Fruit fly (Drosophila melanogaster) whole organism, embryonic: ENCODE measurements around the gene CG45073.

Experiments used
- Adf1 ChIP-seq: fragments of 200-800 bp; sonication (Bioruptor generic); IDR thresholded peaks from 2 replicates; pipeline ENCODE4 v1.3.6; 2022; ENCODE audit warnings: missing biosample characterization, missing genetic modification characterization
- Atf-2 ChIP-seq: fragments of 200-800 bp; sonication (Bioruptor generic); optimal IDR thresholded peaks from 2 replicates; lab custom pipeline; 2016; ENCODE audit warnings: missing biosample characterization, missing genetic modification characterization
- Atf3 ChIP-seq: fragments of 200-800 bp; sonication (Bioruptor generic); optimal IDR thresholded peaks from 3 replicates; lab custom pipeline; 2016; ENCODE audit warnings: missing biosample characterization, missing genetic modification characterization
- Atf6 ChIP-seq: fragments of 200-800 bp; sonication (Bioruptor generic); IDR thresholded peaks from 2 replicates; pipeline ENCODE4 v1.3.6; 2022; ENCODE audit warnings: missing biosample characterization, missing genetic modification characterization
- BtbVII ChIP-seq: fragments of 200-800 bp; sonication (Bioruptor generic); optimal IDR thresholded peaks from 3 replicates; lab custom pipeline; 2017; ENCODE audit warnings: missing biosample characterization, mild to moderate bottlenecking, missing genetic modification characterization
- CG10209 ChIP-seq: fragments of 200-800 bp; sonication (Bioruptor generic); optimal IDR thresholded peaks from 3 replicates; lab custom pipeline; 2017; ENCODE audit warnings: missing biosample characterization, mild to moderate bottlenecking, missing genetic modification characterization, missing genetic modification reagents
- CG10959 ChIP-seq: fragments of 200-800 bp; sonication (Bioruptor generic); IDR thresholded peaks from 2 replicates; pipeline ENCODE4 v1.3.6; 2022; ENCODE audit warnings: missing biosample characterization, missing genetic modification characterization
- CG11504 ChIP-seq: fragments of 200-800 bp; sonication (Bioruptor generic); optimal IDR thresholded peaks from 3 replicates; lab custom pipeline; 2019; ENCODE audit warnings: missing biosample characterization, mild to moderate bottlenecking, missing genetic modification characterization, moderate library complexity
- CG11560 ChIP-seq: fragments of 200-800 bp; sonication (Bioruptor generic); IDR thresholded peaks from 3 replicates; pipeline ENCODE4 v1.3.6; 2022; ENCODE audit warnings: missing biosample characterization, missing genetic modification characterization
- CG12071 ChIP-seq: fragments of 200-800 bp; sonication (Bioruptor generic); optimal IDR thresholded peaks from 3 replicates; lab custom pipeline; 2018; ENCODE audit warnings: missing biosample characterization, mild to moderate bottlenecking, missing genetic modification characterization
- CG12236 ChIP-seq: fragments of 200-800 bp; sonication (Bioruptor generic); optimal IDR thresholded peaks from 2 replicates; lab custom pipeline; 2016; ENCODE audit warnings: missing biosample characterization, missing genetic modification characterization
- CG1233 ChIP-seq: fragments of 200-800 bp; sonication (Bioruptor generic); optimal IDR thresholded peaks from 4 replicates; lab custom pipeline; 2018; ENCODE audit warnings: missing biosample characterization, mild to moderate bottlenecking, missing genetic modification characterization
- CG12391 ChIP-seq: fragments of 200-800 bp; sonication (Bioruptor generic); optimal IDR thresholded peaks from 3 replicates; lab custom pipeline; 2018; ENCODE audit warnings: missing biosample characterization, mild to moderate bottlenecking, missing genetic modification characterization, moderate library complexity
- CG12769 ChIP-seq: fragments of 200-800 bp; sonication (Bioruptor generic); optimal IDR thresholded peaks from 2 replicates; lab custom pipeline; 2019; ENCODE audit warnings: missing biosample characterization, mild to moderate bottlenecking, missing genetic modification characterization, moderate library complexity
- CG12942 ChIP-seq: fragments of 200-800 bp; sonication (Bioruptor generic); optimal IDR thresholded peaks from 3 replicates; lab custom pipeline; 2016; ENCODE audit warnings: missing biosample characterization, missing genetic modification characterization
- CG13287 ChIP-seq: fragments of 200-800 bp; sonication (Bioruptor generic); IDR thresholded peaks from 2 replicates; pipeline ENCODE4 v1.3.6; 2022; ENCODE audit warnings: missing biosample characterization, missing genetic modification characterization; ENCODE audit not compliant: partially characterized antibody
- CG13894 ChIP-seq: fragments of 200-800 bp; sonication (Bioruptor generic); optimal IDR thresholded peaks from 3 replicates; lab custom pipeline; 2018; ENCODE audit warnings: missing biosample characterization, mild to moderate bottlenecking, missing genetic modification characterization, moderate library complexity
- CG17802 ChIP-seq: fragments of 200-800 bp; sonication (Bioruptor generic); optimal IDR thresholded peaks from 2 replicates; lab custom pipeline; 2018; ENCODE audit warnings: missing biosample characterization, mild to moderate bottlenecking, missing genetic modification characterization, moderate library complexity
- CG1792 ChIP-seq: fragments of 200-800 bp; sonication (Bioruptor generic); optimal IDR thresholded peaks from 2 replicates; lab custom pipeline; 2016; ENCODE audit warnings: missing biosample characterization, missing genetic modification characterization
- CG18262 ChIP-seq: fragments of 200-800 bp; optimal IDR thresholded peaks from 3 replicates; lab custom pipeline; 2019; ENCODE audit warnings: missing biosample characterization, mild to moderate bottlenecking, missing genetic modification characterization, moderate library complexity
- CG1832 ChIP-seq: fragments of 200-800 bp; sonication (Bioruptor generic); optimal IDR thresholded peaks from 2 replicates; lab custom pipeline; 2017; ENCODE audit warnings: missing biosample characterization, mild to moderate bottlenecking, missing genetic modification characterization, inconsistent platforms
- CG18476 ChIP-seq: fragments of 200-800 bp; sonication (Bioruptor generic); optimal IDR thresholded peaks from 2 replicates; lab custom pipeline; 2016; ENCODE audit warnings: missing biosample characterization, mild to moderate bottlenecking, missing genetic modification characterization
- CG3065 ChIP-seq: fragments of 200-800 bp; sonication (Bioruptor generic); optimal IDR thresholded peaks from 2 replicates; lab custom pipeline; 2016; ENCODE audit warnings: missing biosample characterization, missing genetic modification characterization
- CG31224 ChIP-seq: fragments of 200-800 bp; sonication (Bioruptor generic); IDR thresholded peaks from 2 replicates; pipeline ENCODE4 v1.3.6; 2022; ENCODE audit warnings: missing biosample characterization, missing genetic modification characterization
- CG3407 ChIP-seq: fragments of 200-800 bp; sonication (Bioruptor generic); optimal IDR thresholded peaks from 2 replicates; lab custom pipeline; 2018; ENCODE audit warnings: missing biosample characterization, mild to moderate bottlenecking, missing genetic modification characterization
- CG7928 ChIP-seq: fragments of 200-800 bp; sonication (Bioruptor generic); optimal IDR thresholded peaks from 2 replicates; lab custom pipeline; 2017; ENCODE audit warnings: missing biosample characterization, mild to moderate bottlenecking, missing genetic modification characterization
- CG9817 ChIP-seq: fragments of 200-800 bp; sonication (Bioruptor generic); optimal IDR thresholded peaks from 2 replicates; lab custom pipeline; 2018; ENCODE audit warnings: missing biosample characterization, mild to moderate bottlenecking, missing genetic modification characterization, moderate library complexity
- Camta ChIP-seq: fragments of 200-800 bp; sonication (Bioruptor generic); optimal IDR thresholded peaks from 2 replicates; lab custom pipeline; 2016; ENCODE audit warnings: missing biosample characterization, missing genetic modification characterization
- D19B ChIP-seq: fragments of 200-800 bp; sonication (Bioruptor generic); optimal IDR thresholded peaks from 2 replicates; lab custom pipeline; 2017; ENCODE audit warnings: missing biosample characterization, mild to moderate bottlenecking, missing genetic modification characterization
- Dfd ChIP-seq, 2 experiments: fragments of >200 bp; optimal IDR thresholded peaks; 2 replicates each; lab custom pipeline; 2017; ENCODE audit warnings: missing biosample characterization in 2 of 2, missing genetic modification characterization in 2 of 2
- HmgD ChIP-seq: fragments of 200-800 bp; sonication (Bioruptor generic); optimal IDR thresholded peaks from 3 replicates; lab custom pipeline; 2016; ENCODE audit warnings: missing biosample characterization, missing genetic modification characterization
- HmgZ ChIP-seq: fragments of 200-800 bp; sonication (Bioruptor generic); optimal IDR thresholded peaks from 2 replicates; lab custom pipeline; 2018; ENCODE audit warnings: missing biosample characterization, mild to moderate bottlenecking, missing genetic modification characterization
- Hmx ChIP-seq: fragments of 200-800 bp; sonication (Bioruptor generic); optimal IDR thresholded peaks from 2 replicates; lab custom pipeline; 2016; ENCODE audit warnings: missing biosample characterization, missing genetic modification characterization
- Hr3 ChIP-seq: fragments of 200-800 bp; sonication (Bioruptor generic); optimal IDR thresholded peaks from 3 replicates; lab custom pipeline; 2016; ENCODE audit warnings: missing biosample characterization, missing genetic modification characterization
- MBD-R2 ChIP-seq: fragments of 200-800 bp; sonication (Bioruptor generic); IDR thresholded peaks from 2 replicates; pipeline ENCODE4 v1.3.6; 2022; ENCODE audit warnings: missing biosample characterization, missing genetic modification characterization
- Mrtf ChIP-seq: fragments of 200-800 bp; sonication (Bioruptor generic); IDR thresholded peaks from 3 replicates; pipeline ENCODE4 v1.3.6; 2022; ENCODE audit warnings: missing biosample characterization, missing genetic modification characterization
- Scr ChIP-seq: fragments of 200-800 bp; sonication (Bioruptor generic); IDR thresholded peaks from 2 replicates; pipeline ENCODE4 v1.3.6; 2022; ENCODE audit warnings: missing biosample characterization, missing genetic modification characterization; ENCODE audit not compliant: partially characterized antibody
- Trl ChIP-seq, 3 experiments: fragments of >200 bp in 2 of 3; fragments of 200-800 bp in 1 of 3; sonication (Bioruptor generic) in 1 of 3; optimal IDR thresholded peaks; 2 replicates in 1 of 3; 3 replicates in 2 of 3; lab custom pipeline; 2016 to 2017; ENCODE audit warnings: missing biosample characterization in 1 of 3, missing genetic modification characterization in 1 of 3
- Xrp1 ChIP-seq: fragments of 200-800 bp; sonication (Bioruptor generic); IDR thresholded peaks from 2 replicates; pipeline ENCODE4 v1.3.6; 2022; ENCODE audit warnings: missing biosample characterization, missing genetic modification characterization
- caup ChIP-seq: fragments of 200-800 bp; sonication (Bioruptor generic); optimal IDR thresholded peaks from 3 replicates; lab custom pipeline; 2017; ENCODE audit warnings: missing biosample characterization, mild to moderate bottlenecking, missing genetic modification characterization, moderate library complexity; ENCODE audit not compliant: severe bottlenecking
- danr ChIP-seq: fragments of 200-800 bp; sonication (Bioruptor generic); IDR thresholded peaks from 2 replicates; pipeline ENCODE4 v1.3.6; 2022; ENCODE audit warnings: missing biosample characterization, missing genetic modification characterization
- gem ChIP-seq: fragments of 200-800 bp; sonication (Bioruptor generic); optimal IDR thresholded peaks from 2 replicates; lab custom pipeline; 2019; ENCODE audit warnings: missing biosample characterization, mild to moderate bottlenecking, missing genetic modification characterization, moderate library complexity
- lilli ChIP-seq: fragments of 200-800 bp; sonication (Bioruptor generic); optimal IDR thresholded peaks from 3 replicates; lab custom pipeline; 2016; ENCODE audit warnings: missing biosample characterization, missing genetic modification characterization
- phol ChIP-seq: fragments of 200-800 bp; sonication (Bioruptor generic); optimal IDR thresholded peaks from 3 replicates; lab custom pipeline; 2018; ENCODE audit warnings: missing biosample characterization, mild to moderate bottlenecking, missing genetic modification characterization, moderate library complexity
- row ChIP-seq: fragments of 200-800 bp; sonication (Bioruptor generic); IDR thresholded peaks from 3 replicates; pipeline ENCODE4 v1.3.6; 2022; ENCODE audit warnings: missing biosample characterization, missing genetic modification characterization
- ttk ChIP-seq: fragments of 200-800 bp; sonication (Bioruptor generic); IDR thresholded peaks from 2 replicates; pipeline ENCODE4 v2.1.2; 2022; ENCODE audit warnings: missing biosample characterization, missing genetic modification characterization
- usp ChIP-seq: fragments of >200 bp; optimal IDR thresholded peaks from 2 replicates; lab custom pipeline; 2017; ENCODE audit warnings: missing biosample characterization, missing genetic modification characterization
- vfl ChIP-seq: fragments of 200-800 bp; sonication (Bioruptor generic); optimal IDR thresholded peaks from 2 replicates; lab custom pipeline; 2016; ENCODE audit warnings: missing biosample characterization, missing genetic modification characterization
- wek ChIP-seq: fragments of 200-800 bp; sonication (Bioruptor generic); optimal IDR thresholded peaks from 3 replicates; lab custom pipeline; 2018; ENCODE audit warnings: missing biosample characterization, mild to moderate bottlenecking, missing genetic modification characterization, moderate library complexity
- wor ChIP-seq: fragments of 200-800 bp; sonication (Bioruptor generic); IDR thresholded peaks from 2 replicates; pipeline ENCODE4 v1.3.6; 2022; ENCODE audit warnings: missing biosample characterization, missing genetic modification characterization

The CG45073 gene

dm6 chr3R:30084137-30084536 is 40.4 kb downstream of the CG45073 start:
- TF ChIP-seq CG11504 (tag; lab: Kevin White, UChicago) (peak; percentile 9), HmgZ (no peak), CG10959 (GFP tag; lab: Robert Waterston, UW) (no peak), gem (tag; lab: Kevin White, UChicago) (peak; percentile 4)

- no peak for TF ChIP-seq CG10209 (GFP tag; lab: Kevin White, UChicago)
- no peak for TF ChIP-seq wek
- no peak for TF ChIP-seq D19B (GFP tag; lab: Kevin White, UChicago)
- TF ChIP-seq HmgD, result no peak
- TF ChIP-seq caup (GFP tag; lab: Kevin White, UChicago), result no peak
- TF ChIP-seq usp (GFP tag; lab: Kevin White, UChicago), result no peak
- no peak for TF ChIP-seq lilli (GFP tag; lab: Kevin White, UChicago)
- TF ChIP-seq Adf1, result no peak
- no peak for TF ChIP-seq CG1832
- no peak for TF ChIP-seq CG12942
- no peak for TF ChIP-seq Atf-2 (GFP tag; lab: Kevin White, UChicago)
- no peak for TF ChIP-seq Camta
- peak; percentile 27; the same call in 1 of the 3 replicates for TF ChIP-seq row (GFP tag; lab: Robert Waterston, UW)
- no peak for TF ChIP-seq CG7928 (GFP tag; lab: Kevin White, UChicago)
- no peak for TF ChIP-seq wor (GFP tag; lab: Robert Waterston, UW)
- peak; percentile 24 for TF ChIP-seq phol (tag; lab: Kevin White, UChicago)
- no peak for TF ChIP-seq CG13287 (GFP tag; lab: Robert Waterston, UW)
- no peak for TF ChIP-seq CG12236 (GFP tag; lab: Kevin White, UChicago)
- TF ChIP-seq Trl (optimal IDR thresholded peaks at IDR 0.05; lab: Kevin White, UChicago), result no peak
- no peak for TF ChIP-seq Trl (GFP tag; optimal IDR thresholded peaks at IDR 0.05; lab: Kevin White, UChicago)
- no peak for TF ChIP-seq Dfd (GFP tag; optimal IDR thresholded peaks at IDR 0.05; lab: Kevin White, UChicago)
- no peak for TF ChIP-seq CG12391 (tag; lab: Kevin White, UChicago)
- TF ChIP-seq CG17802, result no peak
- no peak for TF ChIP-seq CG1233 (GFP tag; lab: Kevin White, UChicago)
- no peak for TF ChIP-seq CG9817 (tag; lab: Kevin White, UChicago)
- no peak for TF ChIP-seq CG12769 (tag; lab: Kevin White, UChicago)
- no peak for TF ChIP-seq BtbVII (GFP tag; lab: Kevin White, UChicago)
- TF ChIP-seq CG3065 (GFP tag; lab: Kevin White, UChicago), result no peak
- no peak for TF ChIP-seq Mrtf (GFP tag; lab: Robert Waterston, UW)
- TF ChIP-seq CG18476 (GFP tag; lab: Kevin White, UChicago), result no peak
- TF ChIP-seq MBD-R2 (GFP tag; lab: Robert Waterston, UW), result no peak
- peak; percentile 15; the same call in 1 of the 2 replicates for TF ChIP-seq Xrp1 (GFP tag; lab: Robert Waterston, UW)
- TF ChIP-seq CG13894 (tag; lab: Kevin White, UChicago), result no peak
- TF ChIP-seq Atf6 (GFP tag; lab: Robert Waterston, UW), result no peak
- TF ChIP-seq ttk, result no peak
- no peak for TF ChIP-seq CG1792
- no peak for TF ChIP-seq Scr (GFP tag; lab: Robert Waterston, UW)
- no peak for TF ChIP-seq Atf3 (GFP tag; lab: Kevin White, UChicago)
- TF ChIP-seq CG31224, result 0 out of 2 replicates have a peak, but pooled peaks have one; percentile 18
- no peak for TF ChIP-seq danr (GFP tag; lab: Robert Waterston, UW)
- no peak for TF ChIP-seq CG12071 (GFP tag; lab: Kevin White, UChicago)
- no peak for TF ChIP-seq Hr3 (GFP tag; lab: Kevin White, UChicago)
- TF ChIP-seq CG18262 (tag; lab: Kevin White, UChicago), result peak; percentile 6
- TF ChIP-seq CG11560 (tag; lab: Robert Waterston, UW), result no peak
- TF ChIP-seq CG3407 (GFP tag; lab: Kevin White, UChicago), result no peak
- no peak for TF ChIP-seq vfl (GFP tag; lab: Kevin White, UChicago)
- TF ChIP-seq Hmx (GFP tag; lab: Kevin White, UChicago), result no peak
These were observed 41.3 kb downstream of the CG45073 start for dm6 chr3R:30083215-30083614.
